Fruit fly (Drosophila melanogaster) whole organism, pupa: ENCODE results near the gene rtp.

ENCODE experiments used
- CG10348 ChIP-seq: fragments of 200-800 bp; sonication (Bioruptor generic); IDR thresholded peaks from 2 replicates; pipeline ENCODE4 v1.3.6; 2022; ENCODE audit warnings: missing biosample characterization, missing genetic modification characterization
- CG12605 ChIP-seq: fragments of 200-800 bp; sonication (Bioruptor generic); IDR thresholded peaks from 2 replicates; pipeline ENCODE4 v1.3.6; 2022; ENCODE audit warnings: missing biosample characterization, missing genetic modification characterization
- CG32121 ChIP-seq: fragments of 200-800 bp; sonication (Bioruptor generic); IDR thresholded peaks from 2 replicates; pipeline ENCODE4 v1.3.6; 2022; ENCODE audit warnings: missing biosample characterization, missing genetic modification characterization
- D1 ChIP-seq: fragments of 200-800 bp; sonication (Bioruptor generic); optimal IDR thresholded peaks from 2 replicates; lab custom pipeline; 2018; ENCODE audit warnings: missing biosample characterization, mild to moderate bottlenecking, missing genetic modification characterization, moderate library complexity
- EcR ChIP-seq: fragments of 200-800 bp; sonication (Bioruptor generic); optimal IDR thresholded peaks from 3 replicates; lab custom pipeline; 2019; ENCODE audit warnings: missing biosample characterization, missing genetic modification characterization, mild to moderate bottlenecking, moderate library complexity, missing genetic modification reagents
- Ets98B ChIP-seq: fragments of 200-800 bp; sonication (Bioruptor generic); IDR thresholded peaks from 2 replicates; pipeline ENCODE4 v1.3.6; 2022; ENCODE audit warnings: missing biosample characterization, missing genetic modification characterization
- Pif1B ChIP-seq: fragments of 200-800 bp; sonication (Bioruptor generic); optimal IDR thresholded peaks from 3 replicates; lab custom pipeline; 2016; ENCODE audit warnings: missing biosample characterization, missing genetic modification characterization

- TF ChIP-seq CG12605 (GFP tag; lab: Robert Waterston, UW) (no peak), D1 (no peak), EcR (GFP tag; lab: Kevin White, UChicago) (no peak), CG32121 (GFP tag; lab: Robert Waterston, UW) (peak; percentile 25; the same call in 1 of the 2 replicates), Pif1B (GFP tag; lab: Kevin White, UChicago) (no peak), CG10348 (GFP tag; lab: Robert Waterston, UW) (no peak), Ets98B (GFP tag; lab: Robert Waterston, UW) (peak; percentile 29; the same call in 1 of the 2 replicates)
Observed at dm6 chr3R:5232197-5232607, 4.9 kb downstream of the rtp start, which contains the start of the genes Kat60 and Mms19.
